Worm (Caenorhabditis elegans): ENCODE measurements around the gene ncx-9.

The ncx-9 gene

DNA sequence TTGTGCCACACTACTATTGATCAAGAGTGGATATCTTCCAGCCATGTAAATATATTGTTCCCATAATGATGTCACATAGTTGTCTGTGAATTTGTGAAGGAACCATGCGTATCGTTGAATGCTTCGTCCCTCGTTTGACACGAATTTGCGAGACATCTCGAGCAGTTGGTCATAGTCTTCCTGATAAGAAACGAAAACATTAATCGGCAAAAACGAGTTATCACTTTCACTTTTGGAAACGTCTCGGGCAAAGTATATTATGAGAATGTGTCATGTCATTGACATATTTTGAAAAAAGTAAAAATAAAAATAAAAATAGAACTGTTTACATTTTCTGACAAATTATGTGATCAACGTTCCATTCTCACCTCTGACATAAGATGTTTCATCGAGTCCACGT, 31.4 kb upstream of the ncx-9 start (continued):
- TF ChIP-seq lsy-2 (tag; optimal IDR thresholded peaks at IDR 0.05) (no peak), unc-62 (GFP tag; optimal IDR thresholded peaks at IDR 0.05) (no peak), skn-1 (tag; optimal IDR thresholded peaks at IDR 0.05) (no peak), nhr-237 (tag; optimal IDR thresholded peaks at IDR 0.05) (no peak), unc-39 (tag; optimal IDR thresholded peaks at IDR 0.05) (no peak), zag-1 (tag; optimal IDR thresholded peaks at IDR 0.05) (no peak), alr-1 (tag; optimal IDR thresholded peaks at IDR 0.05) (no peak), ztf-11 (tag; optimal IDR thresholded peaks at IDR 0.05) (no peak), nhr-11 (tag; optimal IDR thresholded peaks at IDR 0.05) (no peak)

DNA sequence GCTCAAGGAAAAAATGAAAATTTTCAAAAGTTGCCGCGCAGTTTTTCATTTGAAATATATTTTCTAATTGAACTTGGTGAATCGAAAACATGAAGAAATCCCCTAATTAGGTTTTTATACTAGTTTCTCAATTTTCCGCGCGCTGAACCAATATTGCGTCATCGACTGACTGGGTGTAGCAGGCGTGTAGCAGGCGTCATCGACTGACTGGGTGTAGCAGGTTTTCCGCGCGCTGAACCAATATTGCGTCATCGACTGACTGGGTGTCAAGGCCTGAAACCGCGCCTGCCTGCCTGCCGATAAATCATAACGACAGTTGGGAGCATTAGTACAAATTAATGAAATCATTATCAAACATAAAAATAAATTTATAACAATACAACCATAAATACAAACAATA, 28.3 kb upstream of the ncx-9 start:
- TF ChIP-seq ztf-11 (tag; optimal IDR thresholded peaks at IDR 0.05): no peak
- TF ChIP-seq nhr-6 (tag; optimal IDR thresholded peaks at IDR 0.05): no peak
- TF ChIP-seq Y55F3AM.14 (GFP tag; optimal IDR thresholded peaks at IDR 0.05): no peak
- TF ChIP-seq nhr-21 (tag; optimal IDR thresholded peaks at IDR 0.05): no peak
- no peak for TF ChIP-seq unc-55 (GFP tag; optimal IDR thresholded peaks at IDR 0.05)
- TF ChIP-seq nhr-129 (tag; optimal IDR thresholded peaks at IDR 0.05): no peak
- no peak for TF ChIP-seq mbf-1 (tag; optimal IDR thresholded peaks at IDR 0.05)
- TF ChIP-seq blmp-1 (tag; optimal IDR thresholded peaks at IDR 0.05; ENCODE audit: insufficient read depth): no peak
- no peak for TF ChIP-seq nhr-77 (tag; optimal IDR thresholded peaks at IDR 0.05)
- TF ChIP-seq peb-1 (tag; optimal IDR thresholded peaks at IDR 0.05): no peak
- no peak for TF ChIP-seq sem-4 (tag; optimal IDR thresholded peaks at IDR 0.05)
- TF ChIP-seq ZK546.5 (tag; optimal IDR thresholded peaks at IDR 0.05): no peak
- TF ChIP-seq dmd-4 (tag; optimal IDR thresholded peaks at IDR 0.05): no peak
- TF ChIP-seq snpc-4 (tag; optimal IDR thresholded peaks at IDR 0.05): no peak
- no peak for TF ChIP-seq alr-1 (tag; optimal IDR thresholded peaks at IDR 0.05)
- no peak for TF ChIP-seq elt-3 (tag; optimal IDR thresholded peaks at IDR 0.05)
- no peak for TF ChIP-seq nhr-12 (tag; optimal IDR thresholded peaks at IDR 0.05)
- TF ChIP-seq lin-11 (tag; optimal IDR thresholded peaks at IDR 0.05): no peak

DNA sequence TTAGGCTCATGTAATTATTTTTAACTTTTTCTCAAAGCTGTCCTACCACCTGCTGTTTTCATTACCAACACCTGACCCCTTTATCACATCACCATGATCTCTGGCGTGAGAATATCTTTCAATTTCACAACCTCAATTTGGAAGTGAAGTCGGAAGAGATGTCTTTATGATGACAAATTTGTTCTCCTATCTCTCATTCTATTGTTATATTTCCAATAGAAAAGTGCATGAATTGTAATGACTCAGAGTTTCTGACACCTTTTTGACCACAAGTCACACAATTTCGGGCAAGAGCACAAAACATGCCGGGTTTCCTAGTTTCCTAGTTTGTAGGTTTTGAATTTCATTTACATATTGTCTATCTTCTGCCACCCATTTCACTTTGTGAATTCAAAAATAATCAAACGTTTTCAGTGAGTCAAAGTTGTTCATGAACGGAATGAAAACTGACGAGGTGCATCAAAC, 23.8 kb upstream of the ncx-9 start, which contains the start of gene srr-4:
TSS of gene srr-4 (plus strand) at position 415 of the 465 bp plus-strand sequence.
- peak; percentile 39 for TF ChIP-seq skn-1 (tag; optimal IDR thresholded peaks at IDR 0.05)
- TF ChIP-seq snpc-4 (tag; optimal IDR thresholded peaks at IDR 0.05): no peak
- peak; percentile 18 for TF ChIP-seq sma-9 (GFP tag; optimal IDR thresholded peaks at IDR 0.05)
- no peak for TF ChIP-seq sma-9 (tag; optimal IDR thresholded peaks at IDR 0.05)
- TF ChIP-seq fos-1 (tag; optimal IDR thresholded peaks at IDR 0.05): peak; percentile 66
- TF ChIP-seq dmd-4 (tag; optimal IDR thresholded peaks at IDR 0.05): no peak

DNA sequence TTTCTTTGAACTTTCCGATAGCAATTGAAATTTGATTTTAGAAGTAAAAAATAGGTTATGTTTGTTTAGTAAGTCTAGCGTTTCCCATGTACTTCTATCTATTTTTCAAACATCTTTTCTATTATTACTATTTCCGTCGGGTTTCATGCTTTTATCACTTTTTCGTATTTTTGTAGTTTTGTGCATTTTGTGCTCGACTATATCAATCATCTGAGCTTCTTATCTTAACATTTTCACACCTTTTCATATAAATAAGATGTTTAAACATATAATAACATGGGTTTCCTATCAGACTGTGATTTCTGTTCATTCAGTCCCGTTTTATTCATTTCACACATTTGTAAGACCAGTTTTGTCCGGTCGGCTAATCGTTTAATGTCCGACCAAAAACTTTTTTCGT, 23.0 kb upstream of the ncx-9 start:
- TF ChIP-seq sma-3 (GFP tag; optimal IDR thresholded peaks at IDR 0.05) (no peak), fos-1 (tag; optimal IDR thresholded peaks at IDR 0.05) (peak; percentile 38), ZK546.5 (tag; optimal IDR thresholded peaks at IDR 0.05) (no peak), aly-2 (tag; optimal IDR thresholded peaks at IDR 0.05) (no peak), nhr-25 (tag; optimal IDR thresholded peaks at IDR 0.05) (no peak), snpc-4 (tag; optimal IDR thresholded peaks at IDR 0.05) (no peak), lin-13 (GFP tag; optimal IDR thresholded peaks at IDR 0.05) (no peak), nhr-237 (tag; optimal IDR thresholded peaks at IDR 0.05) (no peak), Y55F3AM.14 (GFP tag; optimal IDR thresholded peaks at IDR 0.05) (peak; percentile 42), nhr-6 (tag; optimal IDR thresholded peaks at IDR 0.05) (no peak), sma-9 (GFP tag; optimal IDR thresholded peaks at IDR 0.05) (peak; percentile 55), sma-9 (tag; optimal IDR thresholded peaks at IDR 0.05) (no peak), nhr-21 (tag; optimal IDR thresholded peaks at IDR 0.05) (no peak), lin-39 (tag; optimal IDR thresholded peaks at IDR 0.05) (no peak)

DNA sequence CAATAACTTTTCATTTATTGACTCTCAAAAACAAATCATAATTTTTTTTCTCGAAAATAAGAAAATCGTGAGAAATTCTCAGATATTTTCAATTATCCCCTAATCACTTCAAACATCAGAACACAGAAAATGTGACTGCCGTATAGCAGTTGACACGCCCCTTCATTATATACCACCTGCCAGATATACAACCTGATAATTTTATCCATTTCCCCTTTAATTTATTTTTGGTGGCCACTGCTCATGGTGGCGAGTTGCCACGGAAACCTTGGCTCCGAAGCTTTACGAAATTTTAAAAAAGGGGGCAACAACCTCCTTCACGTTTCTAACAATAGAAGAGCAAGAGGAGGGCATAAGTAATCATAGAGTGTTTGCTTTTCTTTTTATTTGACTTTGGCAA, 21.7 kb upstream of the ncx-9 start:
- TF ChIP-seq egl-27 (tag; optimal IDR thresholded peaks at IDR 0.05): no peak
- no peak for TF ChIP-seq nhr-237 (tag; optimal IDR thresholded peaks at IDR 0.05)
- no peak for TF ChIP-seq sma-3 (GFP tag; optimal IDR thresholded peaks at IDR 0.05)
- TF ChIP-seq elt-3 (tag; optimal IDR thresholded peaks at IDR 0.05): no peak
- no peak for TF ChIP-seq mab-5 (tag; optimal IDR thresholded peaks at IDR 0.05)
